Worm (Caenorhabditis elegans) whole organism, L1 larva: Measurements from ENCODE around the gene C49C3.21.

Experiments used
- C04F5.9 ChIP-seq: sonication (generic microtip); optimal IDR thresholded peaks from 2 replicates; lab custom pipeline; 2016; ENCODE audit warnings: missing genetic modification characterization, missing compliant biosample characterization
- C16A3.4 ChIP-seq: fragments of 150-350 bp; optimal IDR thresholded peaks from 2 replicates; lab custom pipeline; 2014; ENCODE audit warnings: missing biosample characterization, missing genetic modification characterization
- C34B4.2 ChIP-seq: sonication (generic microtip); optimal IDR thresholded peaks from 2 replicates; lab custom pipeline; 2017; ENCODE audit warnings: mild to moderate bottlenecking, missing genetic modification characterization, missing compliant biosample characterization
- ama-1 ChIP-seq: fragments of 150-350 bp; optimal IDR thresholded peaks from 2 replicates; lab custom pipeline; 2014
- ceh-63 ChIP-seq: fragments of 200-800 bp; sonication (Bioruptor generic); optimal IDR thresholded peaks from 2 replicates; lab custom pipeline; 2018; ENCODE audit warnings: mild to moderate bottlenecking, missing genetic modification characterization, missing compliant biosample characterization
- ceh-88 ChIP-seq: fragments of 200-800 bp; sonication (Bioruptor generic); IDR thresholded peaks from 2 replicates; pipeline ENCODE4 v1.3.6; 2022; ENCODE audit warnings: missing genetic modification characterization, missing compliant biosample characterization
- ceh-90 ChIP-seq: sonication (generic microtip); optimal IDR thresholded peaks from 2 replicates; lab custom pipeline; 2016; ENCODE audit warnings: missing genetic modification characterization, missing compliant biosample characterization
- ces-1 ChIP-seq: fragments of 150-350 bp; optimal IDR thresholded peaks from 2 replicates; lab custom pipeline; 2014; ENCODE audit warnings: missing biosample characterization, missing genetic modification reagents, missing genetic modification characterization
- dpl-1 ChIP-seq, 3 experiments: fragments of 150-350 bp in 2 of 3; sonication (generic microtip) in 1 of 3; optimal IDR thresholded peaks; 2 replicates each; lab custom pipeline; 2014 to 2017; ENCODE audit warnings: missing biosample characterization in 3 of 3, missing genetic modification characterization in 3 of 3, missing genetic modification reagents in 3 of 3
- dsc-1 ChIP-seq: sonication (generic microtip); optimal IDR thresholded peaks from 2 replicates; lab custom pipeline; 2016; ENCODE audit warnings: mild to moderate bottlenecking, missing genetic modification characterization, missing compliant biosample characterization
- efl-1 ChIP-seq, 4 experiments: fragments of 150-350 bp; optimal IDR thresholded peaks in 3 of 4; peaks in 1 of 4; 1 replicate in 1 of 4; 2 replicates in 3 of 4; lab custom pipeline; 2014; ENCODE audit warnings: missing biosample characterization in 2 of 4, missing genetic modification characterization in 2 of 4, missing genetic modification reagents in 2 of 4
- egl-13 ChIP-seq: sonication (generic microtip); optimal IDR thresholded peaks from 2 replicates; lab custom pipeline; 2016; ENCODE audit warnings: missing genotype, missing genetic modification reagents, missing genetic modification characterization, missing compliant biosample characterization
- elt-2 ChIP-seq: sonication (generic microtip); optimal IDR thresholded peaks from 2 replicates; lab custom pipeline; 2016; ENCODE audit warnings: missing genetic modification characterization, mild to moderate bottlenecking, inconsistent platforms, missing compliant biosample characterization, missing genetic modification reagents
- ets-5 ChIP-seq: fragments of 200-800 bp; sonication (Bioruptor generic); IDR thresholded peaks from 2 replicates; pipeline ENCODE4 v1.3.6; 2022; ENCODE audit warnings: missing genetic modification characterization, missing compliant biosample characterization
- fkh-10 ChIP-seq: sonication (generic microtip); optimal IDR thresholded peaks from 2 replicates; lab custom pipeline; 2017; ENCODE audit warnings: missing biosample characterization, missing genetic modification reagents, missing genetic modification characterization
- fkh-8 ChIP-seq: sonication (generic microtip); optimal IDR thresholded peaks from 2 replicates; lab custom pipeline; 2016; ENCODE audit warnings: mild to moderate bottlenecking, missing genetic modification characterization, missing compliant biosample characterization
- hlh-17 ChIP-seq: fragments of 200-800 bp; sonication (Bioruptor generic); optimal IDR thresholded peaks from 2 replicates; lab custom pipeline; 2018; ENCODE audit warnings: missing genetic modification characterization, mild to moderate bottlenecking, missing compliant biosample characterization, moderate library complexity, borderline replicate concordance
- hpl-2 ChIP-seq: fragments of 150-350 bp; optimal IDR thresholded peaks from 2 replicates; lab custom pipeline; 2014; ENCODE audit warnings: missing biosample characterization, missing genetic modification reagents, missing genetic modification characterization
- jun-1 ChIP-seq: fragments of 150-350 bp; optimal IDR thresholded peaks from 2 replicates; lab custom pipeline; 2014; ENCODE audit warnings: missing biosample characterization, missing genetic modification reagents, missing genetic modification characterization
- lin-35 ChIP-seq, 2 experiments: fragments of 150-350 bp; optimal IDR thresholded peaks; 2 replicates each; lab custom pipeline; 2014; ENCODE audit warnings: missing biosample characterization in 2 of 2, missing genetic modification characterization in 2 of 2, missing genetic modification reagents in 2 of 2
- lin-39 ChIP-seq: fragments of 150-350 bp; optimal IDR thresholded peaks from 2 replicates; lab custom pipeline; 2014; ENCODE audit warnings: missing biosample characterization, missing genetic modification reagents, missing genetic modification characterization
- lir-3 ChIP-seq: sonication (generic microtip); optimal IDR thresholded peaks from 2 replicates; lab custom pipeline; 2016; ENCODE audit warnings: mild to moderate bottlenecking, missing genetic modification characterization, moderate library complexity, missing compliant biosample characterization; ENCODE audit not compliant: poor library complexity
- lsy-2 ChIP-seq, 2 experiments: fragments of 150-350 bp; optimal IDR thresholded peaks; 2 replicates each; lab custom pipeline; 2014; ENCODE audit warnings: missing biosample characterization in 2 of 2, missing genetic modification characterization in 2 of 2
- mdl-1 ChIP-seq, 2 experiments: fragments of 150-350 bp; optimal IDR thresholded peaks; 2 replicates each; lab custom pipeline; 2014 to 2017; ENCODE audit warnings: missing biosample characterization in 2 of 2, missing genetic modification characterization in 2 of 2, inconsistent platforms in 1 of 2
- nhr-12 ChIP-seq: sonication (generic microtip); optimal IDR thresholded peaks from 2 replicates; lab custom pipeline; 2017; ENCODE audit warnings: missing biosample characterization, missing genetic modification characterization
- nhr-28 ChIP-seq: fragments of 150-350 bp; optimal IDR thresholded peaks from 2 replicates; lab custom pipeline; 2014; ENCODE audit warnings: missing biosample characterization, missing genetic modification characterization
- nhr-47 ChIP-seq: sonication (generic microtip); optimal IDR thresholded peaks from 2 replicates; lab custom pipeline; 2016; ENCODE audit warnings: mild to moderate bottlenecking, missing genetic modification characterization, moderate library complexity, missing compliant biosample characterization
- nhr-85 ChIP-seq: sonication (generic microtip); peaks from one replicate; lab custom pipeline; 2016; ENCODE audit warnings: missing genetic modification characterization, inconsistent platforms, missing compliant biosample characterization
- pqm-1 ChIP-seq: sonication (generic microtip); optimal IDR thresholded peaks from 3 replicates; lab custom pipeline; 2017; ENCODE audit warnings: missing biosample characterization, missing genetic modification characterization
- rnt-1 ChIP-seq: sonication (generic microtip); optimal IDR thresholded peaks from 2 replicates; lab custom pipeline; 2016; ENCODE audit warnings: mild to moderate bottlenecking, missing genetic modification characterization, moderate library complexity, missing compliant biosample characterization
- skn-1 ChIP-seq: fragments of 150-350 bp; optimal IDR thresholded peaks from 2 replicates; lab custom pipeline; 2014; ENCODE audit warnings: missing biosample characterization, missing genetic modification characterization
- tlp-1 ChIP-seq: fragments of 150-350 bp; optimal IDR thresholded peaks from 2 replicates; lab custom pipeline; 2014; ENCODE audit warnings: missing biosample characterization, missing genetic modification characterization
- unc-30 ChIP-seq: sonication (generic microtip); optimal IDR thresholded peaks from 2 replicates; lab custom pipeline; 2017; ENCODE audit warnings: missing biosample characterization, missing genetic modification characterization
- vab-15 ChIP-seq: sonication (generic microtip); optimal IDR thresholded peaks from 2 replicates; lab custom pipeline; 2017; ENCODE audit warnings: missing genotype, mild to moderate bottlenecking, missing genetic modification characterization, missing compliant biosample characterization
- xbp-1 ChIP-seq: sonication (generic microtip); optimal IDR thresholded peaks from 2 replicates; lab custom pipeline; 2016; ENCODE audit warnings: missing genetic modification characterization, missing compliant biosample characterization
- zip-4 ChIP-seq: fragments of 200-800 bp; sonication (Bioruptor generic); optimal IDR thresholded peaks from 2 replicates; lab custom pipeline; 2018; ENCODE audit warnings: mild to moderate bottlenecking, missing genetic modification characterization, moderate library complexity, missing compliant biosample characterization
- ztf-4 ChIP-seq: fragments of 150-350 bp; optimal IDR thresholded peaks from 2 replicates; lab custom pipeline; 2014; ENCODE audit warnings: missing biosample characterization, missing genetic modification characterization

Gene C49C3.21

ce11 chrIV:17342667-17343066 lies at the start of gene C49C3.21:
C49C3.21 (plus strand) TSS chrIV:17342967.
- TF ChIP-seq lir-3 (tag; lab: Kevin White, UChicago) (no peak), nhr-28 (tag; lab: Kevin White, UChicago) (no peak), ztf-4 (tag; lab: Kevin White, UChicago) (no peak), fkh-10 (GFP tag; lab: Kevin White, UChicago) (no peak), tlp-1 (tag; lab: Kevin White, UChicago) (no peak), ama-1 (lab: Kevin White, UChicago) (no peak), pqm-1 (tag; lab: Kevin White, UChicago) (no peak), xbp-1 (tag; lab: Kevin White, UChicago) (no peak), lsy-2 (tag; optimal IDR thresholded peaks at IDR 0.05; lab: Kevin White, UChicago) (no peak), fkh-8 (tag; lab: Kevin White, UChicago) (no peak), egl-13 (tag; lab: Kevin White, UChicago) (no peak), hpl-2 (GFP tag; lab: Kevin White, UChicago) (no peak), skn-1 (tag; lab: Kevin White, UChicago) (no peak), hlh-17 (GFP tag; lab: Kevin White, UChicago) (no peak)

- TF ChIP-seq jun-1 = no peak
- peak; percentile 41 for TF ChIP-seq elt-2 (tag; lab: Kevin White, UChicago)
Measured at ce11 chrIV:17293068-17293467, 49.7 kb upstream of the C49C3.21 start.

ce11 chrIV:17293679-17294078 lies 49.1 kb upstream of the C49C3.21 start:
- TF ChIP-seq nhr-12 (no peak), C16A3.4 (tag; lab: Kevin White, UChicago) (no peak), unc-30 (tag; lab: Kevin White, UChicago) (no peak), dsc-1 (tag; lab: Kevin White, UChicago) (peak; percentile 62), ceh-88 (GFP tag; lab: Robert Waterston, UW) (no peak), C04F5.9 (no peak), ces-1 (GFP tag; lab: Kevin White, UChicago) (no peak), dpl-1 (GFP tag; optimal IDR thresholded peaks at IDR 0.05; lab: Kevin White, UChicago) (peak in 1 of 3 experiments; percentile 27), lin-39 (tag; lab: Kevin White, UChicago) (no peak), nhr-47 (tag; lab: Kevin White, UChicago) (peak; percentile 11), fkh-8 (tag; lab: Kevin White, UChicago) (peak; percentile 27), lin-35 (GFP tag; optimal IDR thresholded peaks at IDR 0.05; lab: Kevin White, UChicago) (peak in 1 of 2 experiments; percentile 36), rnt-1 (tag; lab: Kevin White, UChicago) (no peak), ets-5 (GFP tag; lab: Robert Waterston, UW) (no peak), ceh-63 (no peak), vab-15 (tag; lab: Kevin White, UChicago) (no peak), nhr-85 (no peak), mdl-1 (tag; optimal IDR thresholded peaks at IDR 0.05; lab: Kevin White, UChicago) (no peak), efl-1 (optimal IDR thresholded peaks at IDR 0.05; lab: Kevin White, UChicago) (no peak), efl-1 (GFP tag; optimal IDR thresholded peaks at IDR 0.05 in 1 of 2; lab: Kevin White, UChicago) (peak in 1 of 2 experiments; percentile 77), lir-3 (tag; lab: Kevin White, UChicago) (no peak), ceh-90 (tag; lab: Kevin White, UChicago) (no peak)
- TF ChIP-seq, all 84 proteins: peak for 6

ce11 chrIV:17294489-17294888 lies 48.3 kb upstream of the C49C3.21 start, which contains the start of gene T28F3.5:
T28F3.5 (plus strand) TSS chrIV:17294789.
- TF ChIP-seq C34B4.2 (tag; lab: Kevin White, UChicago) (no peak), efl-1 (optimal IDR thresholded peaks at IDR 0.05; lab: Kevin White, UChicago) (no peak), efl-1 (GFP tag; optimal IDR thresholded peaks at IDR 0.05 in 1 of 2; lab: Kevin White, UChicago) (peak in 1 of 2 experiments; percentile 84), zip-4 (GFP tag; lab: Kevin White, UChicago) (no peak)
